Worm (Caenorhabditis elegans): ENCODE results near the gene K03B4.1.

K03B4.1 gene

ce11 chrV:4710464-4710863 lies 21.3 kb downstream of the K03B4.1 start, which contains the start of gene oac-24:
Gene oac-24, plus strand, starts transcription at chrV:4710764.
- no peak for TF ChIP-seq unc-62 (GFP tag; optimal IDR thresholded peaks at IDR 0.05)

ce11 chrV:4719965-4720364 lies 30.8 kb downstream of the K03B4.1 start, which contains the start of gene prx-6:
Gene prx-6, minus strand, starts transcription at chrV:4720093.
- TF ChIP-seq unc-62 (GFP tag; optimal IDR thresholded peaks at IDR 0.05): no peak

- TF ChIP-seq unc-62 (GFP tag; optimal IDR thresholded peaks at IDR 0.05): no peak
Measured at ce11 chrV:4720884-4721464, 31.8 kb downstream of the K03B4.1 start.

- no peak for TF ChIP-seq unc-62 (GFP tag; optimal IDR thresholded peaks at IDR 0.05)
Measured at ce11 chrV:4722314-4722713, 33.2 kb downstream of the K03B4.1 start, which contains the start of gene F39G3.5. Gene F39G3.5, plus strand, starts transcription at chrV:4722614.

- no peak for TF ChIP-seq unc-62 (GFP tag; optimal IDR thresholded peaks at IDR 0.05)
Measured at ce11 chrV:4724453-4724852, 35.3 kb downstream of the K03B4.1 start, which contains the start of gene F39G3.4. Gene F39G3.4, plus strand, starts transcription at chrV:4724753.

- no peak for TF ChIP-seq unc-62 (GFP tag; optimal IDR thresholded peaks at IDR 0.05)
Measured at ce11 chrV:4730075-4730474, 40.9 kb downstream of the K03B4.1 start, which contains the start of gene tig-2. Gene tig-2, minus strand, starts transcription at chrV:4730161.

ce11 chrV:4731154-4731961 lies 42.2 kb downstream of the K03B4.1 start, which contains the start of gene F39G3.3:
Gene F39G3.3, plus strand, starts transcription at chrV:4731911.
- TF ChIP-seq unc-62 (GFP tag; optimal IDR thresholded peaks at IDR 0.05): no peak

- no peak for TF ChIP-seq unc-62 (GFP tag; optimal IDR thresholded peaks at IDR 0.05)
Measured at ce11 chrV:4733952-4734351, 44.8 kb downstream of the K03B4.1 start.

- no peak for TF ChIP-seq unc-62 (GFP tag; optimal IDR thresholded peaks at IDR 0.05)
Measured at ce11 chrV:4734608-4735007, 45.5 kb downstream of the K03B4.1 start.

- no peak for TF ChIP-seq unc-62 (GFP tag; optimal IDR thresholded peaks at IDR 0.05)
Measured at ce11 chrV:4737727-4738126, 48.6 kb downstream of the K03B4.1 start, which contains the start of gene F39G3.2. Gene F39G3.2, plus strand, starts transcription at chrV:4737831.
